Worm (Caenorhabditis elegans) whole organism, midembryonic: ENCODE results near the gene prx-19.

ENCODE experiments used
- cog-1 ChIP-seq: sonication (generic microtip); optimal IDR thresholded peaks from 2 replicates; lab custom pipeline; 2016; ENCODE audit warnings: missing genetic modification characterization, missing compliant biosample characterization
- flt-1 ChIP-seq: fragments of 200-800 bp; sonication (Bioruptor generic); IDR thresholded peaks from 2 replicates; pipeline ENCODE4 v1.3.6; 2022; ENCODE audit warnings: missing genetic modification characterization, missing compliant biosample characterization
- klf-2 ChIP-seq: fragments of 200-800 bp; sonication (Bioruptor generic); conservative IDR thresholded peaks from 2 replicates; pipeline ENCODE4 v1.3.6; 2022; ENCODE audit warnings: missing genetic modification reagents, missing genetic modification characterization, missing compliant biosample characterization
- ref-1 ChIP-seq: fragments of 200-800 bp; sonication (Bioruptor generic); conservative IDR thresholded peaks from 2 replicates; pipeline ENCODE4 v1.3.6; 2022; ENCODE audit warnings: missing genetic modification reagents, missing genetic modification characterization, missing compliant biosample characterization
- ztf-23 ChIP-seq: fragments of 200-800 bp; sonication (Bioruptor generic); IDR thresholded peaks from 2 replicates; pipeline ENCODE4 v1.3.6; 2022; ENCODE audit warnings: missing genetic modification reagents, missing genetic modification characterization, missing compliant biosample characterization
- ztf-29 ChIP-seq: fragments of 200-800 bp; sonication (Bioruptor generic); IDR thresholded peaks from 2 replicates; pipeline ENCODE4 v1.3.6; 2022; ENCODE audit warnings: missing genetic modification reagents, missing genetic modification characterization, missing compliant biosample characterization

- TF ChIP-seq cog-1 (tag; lab: Kevin White, UChicago) (peak; percentile 98), ztf-29 (GFP tag; lab: Robert Waterston, UW) (peak; percentile 71), ztf-23 (GFP tag; lab: Robert Waterston, UW) (no peak), flt-1 (peak; percentile 78), klf-2 (no peak), ref-1 (GFP tag; lab: Robert Waterston, UW) (no peak)
Measured at ce11 chrIII:8801864-8802818, 7.0 kb downstream of the prx-19 start.
